Worm (Caenorhabditis elegans) whole organism, L4 larva: ENCODE measurements around the gene B0228.6.
A peak's percentile ranks its signal among the peaks of the same experiment; 100 is the strongest.

Experiments used
- T26A8.4 ChIP-seq: fragments of 200-800 bp; sonication (Bioruptor generic); IDR thresholded peaks from 2 replicates; pipeline ENCODE4 v1.3.6; 2022; ENCODE audit warnings: missing genetic modification characterization, missing compliant biosample characterization
- Y5F2A.4 ChIP-seq: fragments of 200-800 bp; sonication (Bioruptor generic); optimal IDR thresholded peaks from 2 replicates; lab custom pipeline; 2018; ENCODE audit warnings: mild to moderate bottlenecking, missing genetic modification characterization, missing compliant biosample characterization
- Y75B8A.6 ChIP-seq: fragments of 200-800 bp; sonication (Bioruptor generic); IDR thresholded peaks from 2 replicates; pipeline ENCODE4 v1.3.6; 2022; ENCODE audit warnings: missing genetic modification reagents, missing genetic modification characterization, missing compliant biosample characterization
- ZK337.2 ChIP-seq: fragments of 200-800 bp; sonication (Bioruptor generic); IDR thresholded peaks from 2 replicates; pipeline ENCODE4 v1.3.6; 2022; ENCODE audit warnings: missing genetic modification reagents, missing genetic modification characterization, missing compliant biosample characterization
- aha-1 ChIP-seq: fragments of 150-350 bp; peaks from one replicate; lab custom pipeline; 2014; ENCODE audit warnings: missing biosample characterization, missing genetic modification characterization
- ceh-20 ChIP-seq: fragments of 200-800 bp; sonication (Bioruptor generic); IDR thresholded peaks from 2 replicates; pipeline ENCODE4 v1.3.6; 2022; ENCODE audit warnings: missing genetic modification reagents, missing genetic modification characterization, missing compliant biosample characterization
- ceh-44 ChIP-seq: fragments of 200-800 bp; sonication (Bioruptor generic); IDR thresholded peaks from 2 replicates; pipeline ENCODE4 v1.3.6; 2022; ENCODE audit warnings: missing genetic modification reagents, missing genetic modification characterization, missing compliant biosample characterization
- ceh-82 ChIP-seq: sonication (generic microtip); optimal IDR thresholded peaks from 2 replicates; lab custom pipeline; 2017; ENCODE audit warnings: missing biosample characterization, missing genetic modification characterization
- ces-1 ChIP-seq: fragments of 150-350 bp; sonication (generic microtip); optimal IDR thresholded peaks from 4 replicates; lab custom pipeline; 2014; ENCODE audit warnings: missing biosample characterization, missing genetic modification reagents, missing genetic modification characterization
- cey-2 ChIP-seq: sonication (generic microtip); optimal IDR thresholded peaks from 3 replicates; lab custom pipeline; 2017; ENCODE audit warnings: missing genetic modification characterization, mild to moderate bottlenecking, missing compliant biosample characterization, antibody characterized with exemption, borderline replicate concordance; ENCODE audit not compliant: insufficient read depth
- daf-12 ChIP-seq: fragments of 150-350 bp; optimal IDR thresholded peaks from 2 replicates; lab custom pipeline; 2014; ENCODE audit warnings: missing biosample characterization, missing genetic modification reagents, missing genetic modification characterization
- daf-16 ChIP-seq, 3 experiments: sonication (generic microtip); optimal IDR thresholded peaks; 2 replicates each; lab custom pipeline; 2016 to 2017; ENCODE audit warnings: missing genetic modification characterization in 3 of 3, missing genetic modification reagents in 3 of 3, mild to moderate bottlenecking in 2 of 3, missing compliant biosample characterization in 2 of 3, missing biosample characterization in 1 of 3, moderate library complexity in 1 of 3
- daf-19 ChIP-seq: fragments of 200-800 bp; sonication (Bioruptor generic); conservative IDR thresholded peaks from 2 replicates; pipeline ENCODE4 v1.3.6; 2022; ENCODE audit warnings: missing genetic modification characterization, missing compliant biosample characterization
- daf-8 ChIP-seq: fragments of 200-800 bp; sonication (Bioruptor generic); IDR thresholded peaks from 2 replicates; pipeline ENCODE4 v1.3.6; 2022; ENCODE audit warnings: missing genetic modification characterization, missing compliant biosample characterization
- dmd-8 ChIP-seq: fragments of 200-800 bp; sonication (Bioruptor generic); IDR thresholded peaks from 2 replicates; pipeline ENCODE4 v1.3.6; 2022; ENCODE audit warnings: missing genetic modification characterization, missing compliant biosample characterization
- dpl-1 ChIP-seq: fragments of 150-350 bp; optimal IDR thresholded peaks from 2 replicates; lab custom pipeline; 2014; ENCODE audit warnings: missing biosample characterization, missing genetic modification reagents, missing genetic modification characterization
- duxl-1 ChIP-seq: sonication (generic microtip); optimal IDR thresholded peaks from 2 replicates; lab custom pipeline; 2016; ENCODE audit warnings: mild to moderate bottlenecking, missing genetic modification characterization, moderate library complexity, missing compliant biosample characterization; ENCODE audit not compliant: poor library complexity
- dve-1 ChIP-seq: sonication (generic microtip); optimal IDR thresholded peaks from 2 replicates; lab custom pipeline; 2017; ENCODE audit warnings: antibody characterized with exemption, mild to moderate bottlenecking, missing genetic modification characterization, missing compliant biosample characterization; ENCODE audit not compliant: insufficient read depth
- egl-43 ChIP-seq: fragments of 200-800 bp; sonication (Bioruptor generic); IDR thresholded peaks from 2 replicates; pipeline ENCODE4 v1.3.6; 2022; ENCODE audit warnings: missing genetic modification reagents, missing genetic modification characterization, missing compliant biosample characterization
- fos-1 ChIP-seq: fragments of 150-350 bp; optimal IDR thresholded peaks from 2 replicates; lab custom pipeline; 2014; ENCODE audit warnings: missing biosample characterization, missing genetic modification characterization
- hlh-30 ChIP-seq: sonication (generic microtip); optimal IDR thresholded peaks from 2 replicates; lab custom pipeline; 2017; ENCODE audit warnings: antibody characterized with exemption, mild to moderate bottlenecking, missing genetic modification characterization, missing compliant biosample characterization; ENCODE audit not compliant: insufficient read depth
- jun-1 ChIP-seq: fragments of 150-350 bp; optimal IDR thresholded peaks from 2 replicates; lab custom pipeline; 2014; ENCODE audit warnings: missing biosample characterization, missing genetic modification reagents, missing genetic modification characterization
- lim-7 ChIP-seq: fragments of 200-800 bp; sonication (Bioruptor generic); IDR thresholded peaks from 2 replicates; pipeline ENCODE4 v1.3.6; 2022; ENCODE audit warnings: missing genetic modification characterization, missing compliant biosample characterization
- lin-1 ChIP-seq: fragments of 200-800 bp; sonication (Bioruptor generic); IDR thresholded peaks from 2 replicates; pipeline ENCODE4 v1.3.6; 2022; ENCODE audit warnings: missing genetic modification reagents, missing genetic modification characterization, missing compliant biosample characterization
- lin-15B ChIP-seq: fragments of 150-350 bp; sonication (generic microtip); optimal IDR thresholded peaks from 3 replicates; lab custom pipeline; 2014; ENCODE audit warnings: missing biosample characterization, missing genetic modification characterization
- lin-29 ChIP-seq: fragments of 200-800 bp; sonication (Bioruptor generic); IDR thresholded peaks from 2 replicates; pipeline ENCODE4 v1.3.6; 2022; ENCODE audit warnings: missing genetic modification reagents, missing genetic modification characterization, missing compliant biosample characterization
- lin-38 ChIP-seq: fragments of 200-800 bp; sonication (Bioruptor generic); IDR thresholded peaks from 2 replicates; pipeline ENCODE4 v1.3.6; 2022; ENCODE audit warnings: missing genetic modification reagents, missing genetic modification characterization, missing compliant biosample characterization
- lin-39 ChIP-seq: fragments of 150-350 bp; optimal IDR thresholded peaks from 2 replicates; lab custom pipeline; 2014; ENCODE audit warnings: missing biosample characterization, missing genetic modification reagents, missing genetic modification characterization
- madf-9 ChIP-seq: fragments of 200-800 bp; sonication (Bioruptor generic); conservative IDR thresholded peaks from 2 replicates; pipeline ENCODE4 v1.3.6; 2022; ENCODE audit warnings: missing genetic modification reagents, missing genetic modification characterization, missing compliant biosample characterization
- nhr-25 ChIP-seq: sonication (generic microtip); optimal IDR thresholded peaks from 2 replicates; lab custom pipeline; 2017; ENCODE audit warnings: missing genetic modification characterization, mild to moderate bottlenecking, missing compliant biosample characterization, antibody characterized with exemption, moderate library complexity, borderline replicate concordance; ENCODE audit not compliant: insufficient read depth
- nhr-28 ChIP-seq: fragments of 150-350 bp; optimal IDR thresholded peaks from 2 replicates; lab custom pipeline; 2014; ENCODE audit warnings: missing biosample characterization, missing genetic modification characterization
- nhr-41 ChIP-seq: fragments of 200-800 bp; sonication (Bioruptor generic); IDR thresholded peaks from 2 replicates; pipeline ENCODE4 v1.3.6; 2022; ENCODE audit warnings: missing genetic modification reagents, missing genetic modification characterization, missing compliant biosample characterization
- nhr-48 ChIP-seq: sonication (generic microtip); optimal IDR thresholded peaks from 2 replicates; lab custom pipeline; 2016; ENCODE audit warnings: mild to moderate bottlenecking, missing genetic modification characterization, missing compliant biosample characterization
- nhr-76 ChIP-seq: fragments of 150-350 bp; optimal IDR thresholded peaks from 2 replicates; lab custom pipeline; 2014; ENCODE audit warnings: missing biosample characterization, missing genetic modification characterization
- nhr-77 ChIP-seq: fragments of 150-350 bp; optimal IDR thresholded peaks from 2 replicates; lab custom pipeline; 2014; ENCODE audit warnings: missing biosample characterization, missing genetic modification characterization
- pha-4 ChIP-seq, 2 experiments: fragments of 150-350 bp in 1 of 2; fragments of 200-800 bp in 1 of 2; sonication (Bioruptor generic) in 1 of 2; IDR thresholded peaks in 1 of 2; optimal IDR thresholded peaks in 1 of 2; 2 replicates each; pipeline versions ENCODE4 v1.3.6 to Lab custom; 2014 to 2022; ENCODE audit warnings: missing genetic modification characterization in 2 of 2, missing genetic modification reagents in 2 of 2, missing biosample characterization in 1 of 2, missing compliant biosample characterization in 1 of 2
- pqm-1 ChIP-seq: sonication (generic microtip); optimal IDR thresholded peaks from 2 replicates; lab custom pipeline; 2017; ENCODE audit warnings: missing biosample characterization, missing genetic modification characterization
- saeg-2 ChIP-seq: fragments of 200-800 bp; sonication (Bioruptor generic); IDR thresholded peaks from 2 replicates; pipeline ENCODE4 v1.3.6; 2022; ENCODE audit warnings: missing genetic modification reagents, missing genetic modification characterization, missing compliant biosample characterization
- skn-1 ChIP-seq: fragments of 150-350 bp; optimal IDR thresholded peaks from 2 replicates; lab custom pipeline; 2014; ENCODE audit warnings: missing biosample characterization, missing genetic modification characterization
- snpc-4 ChIP-seq: fragments of 150-350 bp; optimal IDR thresholded peaks from 2 replicates; lab custom pipeline; 2014; ENCODE audit warnings: missing biosample characterization, missing genetic modification characterization
- tra-1 ChIP-seq: fragments of 200-800 bp; sonication (Bioruptor generic); IDR thresholded peaks from 2 replicates; pipeline ENCODE4 v1.3.6; 2022; ENCODE audit warnings: missing genetic modification reagents, missing genetic modification characterization, missing compliant biosample characterization
- unc-130 ChIP-seq: sonication (generic microtip); optimal IDR thresholded peaks from 2 replicates; lab custom pipeline; 2016; ENCODE audit warnings: missing genetic modification reagents, missing genetic modification characterization, missing compliant biosample characterization
- zfp-2 ChIP-seq: sonication (generic microtip); optimal IDR thresholded peaks from 2 replicates; lab custom pipeline; 2016; ENCODE audit warnings: mild to moderate bottlenecking, missing genetic modification characterization, missing compliant biosample characterization
- ztf-11 ChIP-seq: fragments of 150-350 bp; optimal IDR thresholded peaks from 2 replicates; lab custom pipeline; 2014; ENCODE audit warnings: missing biosample characterization, missing genetic modification characterization

B0228.6 gene

ce11 chrII:7781102-7781616 is 26.2 kb upstream of the B0228.6 start, which contains the start of the genes snpc-1.1 and spdl-1 (continued):
- no peak for TF ChIP-seq daf-19 (GFP tag; lab: Robert Waterston, UW)
- no peak for TF ChIP-seq skn-1 (tag; lab: Kevin White, UChicago)
- TF ChIP-seq jun-1 (tag; lab: Kevin White, UChicago): no peak
- TF ChIP-seq Y5F2A.4 (GFP tag; lab: Kevin White, UChicago): no peak
- TF ChIP-seq dpl-1 (GFP tag; lab: Kevin White, UChicago): peak; percentile 67
- TF ChIP-seq ztf-11 (tag; lab: Kevin White, UChicago): no peak
- TF ChIP-seq unc-130: no peak
- TF ChIP-seq lin-1 (GFP tag; lab: Robert Waterston, UW): no peak
- no peak for TF ChIP-seq cey-2 (tag; lab: Kevin White, UChicago)
- TF ChIP-seq duxl-1: no peak
- no peak for TF ChIP-seq Y75B8A.6 (GFP tag; lab: Robert Waterston, UW)
- no peak for TF ChIP-seq pqm-1 (tag; lab: Kevin White, UChicago)
- no peak for TF ChIP-seq nhr-76 (tag; lab: Kevin White, UChicago)
- no peak for TF ChIP-seq lin-39
- no peak for TF ChIP-seq lim-7
- no peak for TF ChIP-seq ZK337.2 (GFP tag; lab: Robert Waterston, UW)
- no peak for TF ChIP-seq ces-1 (GFP tag; lab: Kevin White, UChicago)
- no peak for TF ChIP-seq lin-15B (tag; lab: Kevin White, UChicago)
- TF ChIP-seq lin-38 (GFP tag; lab: Robert Waterston, UW): peak; percentile 88
- TF ChIP-seq, all 104 proteins: peak for 5

ce11 chrII:7778273-7778672 is 23.3 kb upstream of the B0228.6 start:
- no peak for TF ChIP-seq saeg-2 (GFP tag; lab: Robert Waterston, UW)
- peak; percentile 34 for TF ChIP-seq aha-1 (tag; lab: Kevin White, UChicago)
- peak; percentile 22 for TF ChIP-seq dve-1 (tag; lab: Kevin White, UChicago)
- no peak for TF ChIP-seq madf-9 (GFP tag; lab: Robert Waterston, UW)
- TF ChIP-seq nhr-41 (GFP tag; lab: Robert Waterston, UW): no peak
- no peak for TF ChIP-seq cey-2 (tag; lab: Kevin White, UChicago)
- no peak for TF ChIP-seq ceh-82 (tag; lab: Kevin White, UChicago)
- no peak for TF ChIP-seq ceh-44 (GFP tag; lab: Robert Waterston, UW)
- TF ChIP-seq unc-130: no peak
- TF ChIP-seq fos-1 (tag; lab: Kevin White, UChicago): no peak
- no peak for TF ChIP-seq egl-43 (GFP tag; lab: Robert Waterston, UW)
- no peak for TF ChIP-seq ZK337.2 (GFP tag; lab: Robert Waterston, UW)
- no peak for TF ChIP-seq zfp-2
- TF ChIP-seq daf-16 (GFP tag; optimal IDR thresholded peaks at IDR 0.05; lab: Kevin White, UChicago): no peak
- peak; percentile 97 for TF ChIP-seq daf-16 (tag; optimal IDR thresholded peaks at IDR 0.05; lab: Kevin White, UChicago)
- TF ChIP-seq ztf-11 (tag; lab: Kevin White, UChicago): no peak
- TF ChIP-seq ceh-20 (GFP tag; lab: Robert Waterston, UW): no peak

ce11 chrII:7777320-7777978 is 22.5 kb upstream of the B0228.6 start, which contains the start of gene mthf-1:
Gene mthf-1, minus strand, starts transcription at chrII:7777823.
- TF ChIP-seq dve-1 (tag; lab: Kevin White, UChicago): peak; percentile 84
- no peak for TF ChIP-seq daf-8 (GFP tag; lab: Robert Waterston, UW)
- peak; percentile 66 for TF ChIP-seq hlh-30 (tag; lab: Kevin White, UChicago)
- TF ChIP-seq dmd-8: no peak
- no peak for TF ChIP-seq ZK337.2 (GFP tag; lab: Robert Waterston, UW)
- TF ChIP-seq nhr-48: peak; percentile 53
- no peak for TF ChIP-seq unc-130
- peak; percentile 11; the same call in 1 of the 2 replicates for TF ChIP-seq T26A8.4
- TF ChIP-seq duxl-1: no peak
- TF ChIP-seq snpc-4 (tag; lab: Kevin White, UChicago): no peak
- no peak for TF ChIP-seq nhr-25 (tag; lab: Kevin White, UChicago)
- TF ChIP-seq lin-29 (GFP tag; lab: Robert Waterston, UW): no peak
- TF ChIP-seq lin-39: no peak
- TF ChIP-seq tra-1 (GFP tag; lab: Robert Waterston, UW): peak; percentile 87
- peak; percentile 44 for TF ChIP-seq nhr-77 (tag; lab: Kevin White, UChicago)
- peak; percentile 83 for TF ChIP-seq pqm-1 (tag; lab: Kevin White, UChicago)
- peak; percentile 46; the same call in 1 of the 2 replicates for TF ChIP-seq pha-4 (GFP tag; IDR thresholded peaks at IDR 0.05; lab: Robert Waterston, UW)
- TF ChIP-seq pha-4 (tag; optimal IDR thresholded peaks at IDR 0.05; lab: Kevin White, UChicago): no peak
- no peak for TF ChIP-seq daf-12 (tag; lab: Kevin White, UChicago)
- TF ChIP-seq nhr-28 (tag; lab: Kevin White, UChicago): peak; percentile 62
